Worm (Caenorhabditis elegans) whole organism, mixed stage, embryonic: ENCODE data around the gene F22E5.8.

ENCODE experiments used
- M03D4.4 ChIP-seq: sonication (generic microtip); optimal IDR thresholded peaks from 2 replicates; lab custom pipeline; 2017; ENCODE audit warnings: mild to moderate bottlenecking, missing genetic modification characterization, missing compliant biosample characterization
- elt-1 ChIP-seq: sonication (generic microtip); optimal IDR thresholded peaks from 2 replicates; lab custom pipeline; 2017; ENCODE audit warnings: missing genetic modification characterization, mild to moderate bottlenecking, missing compliant biosample characterization, antibody characterized with exemption, moderate library complexity, borderline replicate concordance; ENCODE audit not compliant: insufficient read depth
- nhr-12 ChIP-seq: fragments of 150-350 bp; optimal IDR thresholded peaks from 2 replicates; lab custom pipeline; 2014; ENCODE audit warnings: missing biosample characterization, missing genetic modification characterization
- pha-4 ChIP-seq: fragments of 150-350 bp; optimal IDR thresholded peaks from 2 replicates; lab custom pipeline; 2018; ENCODE audit warnings: missing biosample characterization, missing genetic modification reagents, missing genetic modification characterization
- sptf-1 ChIP-seq: sonication (generic microtip); optimal IDR thresholded peaks from 2 replicates; lab custom pipeline; 2017; ENCODE audit warnings: mild to moderate bottlenecking, missing genetic modification characterization, moderate library complexity, missing compliant biosample characterization

DNA sequence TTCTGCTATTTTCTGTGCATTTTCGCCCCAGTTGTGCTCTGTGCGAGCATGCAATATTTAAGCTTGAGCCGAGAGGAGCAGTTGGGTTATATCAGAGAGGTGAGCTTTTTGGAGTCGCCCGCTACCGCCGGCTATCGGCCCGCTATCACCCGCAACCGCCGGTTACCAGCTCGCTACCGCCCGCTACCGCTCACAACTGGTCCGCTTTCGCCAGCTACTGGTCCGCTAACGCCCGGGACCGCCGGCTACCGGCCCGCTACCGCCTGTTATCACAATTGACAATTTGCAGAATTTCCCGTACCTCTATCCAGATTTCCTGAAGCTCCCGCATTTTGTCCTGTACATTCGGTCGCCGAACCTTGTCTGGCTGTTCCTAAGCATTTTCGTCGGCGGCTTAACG, 11.4 kb upstream of the F22E5.8 start:
- TF ChIP-seq elt-1 (tag; lab: Kevin White, UChicago) (no peak), pha-4 (tag; lab: Kevin White, UChicago) (no peak), M03D4.4 (tag; lab: Kevin White, UChicago) (no peak), sptf-1 (tag; lab: Kevin White, UChicago) (no peak), nhr-12 (tag; lab: Kevin White, UChicago) (no peak)
